Fruit fly (Drosophila melanogaster) whole organism, prepupa: ENCODE measurements around the gene pasi2.
A peak's percentile ranks its signal among the peaks of the same experiment; 100 is the strongest.

Experiments used
- CG10669 ChIP-seq: fragments of 200-800 bp; sonication (Bioruptor generic); optimal IDR thresholded peaks from 3 replicates; lab custom pipeline; 2018; ENCODE audit warnings: missing biosample characterization, mild to moderate bottlenecking, missing genetic modification characterization, moderate library complexity
- CG11294 ChIP-seq: fragments of 200-800 bp; sonication (Bioruptor generic); IDR thresholded peaks from 2 replicates; pipeline ENCODE4 v1.3.6; 2022; ENCODE audit warnings: missing biosample characterization, missing genetic modification characterization
- CG11762 ChIP-seq: fragments of 200-800 bp; sonication (Bioruptor generic); optimal IDR thresholded peaks from 3 replicates; lab custom pipeline; 2016; ENCODE audit warnings: missing biosample characterization, missing genetic modification characterization; ENCODE audit not compliant: insufficient read depth
- CG11902 ChIP-seq: fragments of 200-800 bp; sonication (Bioruptor generic); optimal IDR thresholded peaks from 3 replicates; lab custom pipeline; 2016; ENCODE audit warnings: missing biosample characterization, missing genetic modification characterization
- CG15336 ChIP-seq: fragments of 200-800 bp; sonication (Bioruptor generic); IDR thresholded peaks from 2 replicates; pipeline ENCODE4 v1.3.6; 2022; ENCODE audit warnings: missing biosample characterization, missing genetic modification characterization
- CG1621 ChIP-seq: fragments of 200-800 bp; sonication (Bioruptor generic); optimal IDR thresholded peaks from 3 replicates; lab custom pipeline; 2018; ENCODE audit warnings: missing biosample characterization, mild to moderate bottlenecking, missing genetic modification characterization
- CG16779 ChIP-seq: fragments of 200-800 bp; sonication (Bioruptor generic); optimal IDR thresholded peaks from 3 replicates; lab custom pipeline; 2017; ENCODE audit warnings: missing biosample characterization, mild to moderate bottlenecking, missing genetic modification characterization
- CG32006 ChIP-seq: fragments of 200-800 bp; sonication (Bioruptor generic); optimal IDR thresholded peaks from 3 replicates; lab custom pipeline; 2017; ENCODE audit warnings: missing biosample characterization, mild to moderate bottlenecking, missing genetic modification characterization
- CG3919 ChIP-seq: fragments of 200-800 bp; sonication (Bioruptor generic); optimal IDR thresholded peaks from 3 replicates; lab custom pipeline; 2016; ENCODE audit warnings: missing biosample characterization, missing genetic modification characterization
- CG4318 ChIP-seq: fragments of 200-800 bp; sonication (Bioruptor generic); optimal IDR thresholded peaks from 3 replicates; lab custom pipeline; 2017; ENCODE audit warnings: missing biosample characterization, mild to moderate bottlenecking, missing genetic modification characterization
- CG6163 ChIP-seq: fragments of 200-800 bp; sonication (Bioruptor generic); IDR thresholded peaks from 3 replicates; pipeline ENCODE4 v1.3.6; 2022; ENCODE audit warnings: missing biosample characterization, missing genetic modification characterization
- CG6276 ChIP-seq: fragments of 200-800 bp; sonication (Bioruptor generic); optimal IDR thresholded peaks from 2 replicates; lab custom pipeline; 2017; ENCODE audit warnings: missing biosample characterization, mild to moderate bottlenecking, missing genetic modification characterization
- CG6808 ChIP-seq: fragments of 200-800 bp; sonication (Bioruptor generic); optimal IDR thresholded peaks from 3 replicates; lab custom pipeline; 2017; ENCODE audit warnings: missing biosample characterization, missing genetic modification characterization, mild to moderate bottlenecking, moderate library complexity, missing genetic modification reagents
- CG6854 ChIP-seq: fragments of 200-800 bp; sonication (Bioruptor generic); optimal IDR thresholded peaks from 2 replicates; lab custom pipeline; 2017; ENCODE audit warnings: missing biosample characterization, mild to moderate bottlenecking, missing genetic modification characterization
- CG8119 ChIP-seq: fragments of 200-800 bp; sonication (Bioruptor generic); IDR thresholded peaks from 3 replicates; pipeline ENCODE4 v1.3.6; 2022; ENCODE audit warnings: missing biosample characterization, missing genetic modification characterization
- CG8319 ChIP-seq: fragments of 200-800 bp; sonication (Bioruptor generic); optimal IDR thresholded peaks from 3 replicates; lab custom pipeline; 2016; ENCODE audit warnings: missing biosample characterization, missing genetic modification characterization
- CG8632 ChIP-seq: fragments of 200-800 bp; sonication (Bioruptor generic); optimal IDR thresholded peaks from 3 replicates; lab custom pipeline; 2016; ENCODE audit warnings: missing biosample characterization, missing genetic modification characterization
- CG9139 ChIP-seq: fragments of 200-800 bp; sonication (Bioruptor generic); optimal IDR thresholded peaks from 3 replicates; lab custom pipeline; 2017; ENCODE audit warnings: missing biosample characterization, mild to moderate bottlenecking, missing genetic modification characterization
- Eip75B ChIP-seq: fragments of 200-800 bp; sonication (Bioruptor generic); optimal IDR thresholded peaks from 3 replicates; lab custom pipeline; 2016; ENCODE audit warnings: missing biosample characterization, missing genetic modification characterization
- Eip78C ChIP-seq: fragments of 200-800 bp; sonication (Bioruptor generic); peaks from one replicate; lab custom pipeline; 2016; ENCODE audit warnings: missing biosample characterization, missing genetic modification characterization
- Eip93F ChIP-seq: fragments of 200-800 bp; sonication (Bioruptor generic); optimal IDR thresholded peaks from 2 replicates; lab custom pipeline; 2016; ENCODE audit warnings: missing biosample characterization, mild to moderate bottlenecking, missing genetic modification characterization
- Ets96B ChIP-seq: fragments of 200-800 bp; optimal IDR thresholded peaks from 2 replicates; lab custom pipeline; 2019; ENCODE audit warnings: missing biosample characterization, mild to moderate bottlenecking, missing genetic modification characterization, moderate library complexity
- Gug ChIP-seq: fragments of 200-800 bp; sonication (Bioruptor generic); IDR thresholded peaks from 2 replicates; pipeline ENCODE4 v1.3.6; 2022; ENCODE audit warnings: missing biosample characterization, missing genetic modification characterization
- Hr39 ChIP-seq: fragments of 200-800 bp; sonication (Bioruptor generic); optimal IDR thresholded peaks from 2 replicates; lab custom pipeline; 2016; ENCODE audit warnings: missing biosample characterization, missing genetic modification characterization
- Hr4 ChIP-seq: fragments of 200-800 bp; sonication (Bioruptor generic); optimal IDR thresholded peaks from 3 replicates; lab custom pipeline; 2016; ENCODE audit warnings: missing biosample characterization, missing genetic modification characterization
- Lpt ChIP-seq: fragments of 200-800 bp; sonication (Bioruptor generic); optimal IDR thresholded peaks from 3 replicates; lab custom pipeline; 2016; ENCODE audit warnings: missing biosample characterization, missing genetic modification characterization
- Met ChIP-seq: fragments of 200-800 bp; sonication (Bioruptor generic); optimal IDR thresholded peaks from 3 replicates; lab custom pipeline; 2016; ENCODE audit warnings: missing biosample characterization, missing genetic modification characterization
- OdsH ChIP-seq: fragments of 200-800 bp; sonication (Bioruptor generic); optimal IDR thresholded peaks from 3 replicates; lab custom pipeline; 2016; ENCODE audit warnings: missing biosample characterization, missing genetic modification characterization
- Smox ChIP-seq: fragments of 200-800 bp; sonication (Bioruptor generic); optimal IDR thresholded peaks from 3 replicates; lab custom pipeline; 2016; ENCODE audit warnings: missing biosample characterization, missing genetic modification characterization
- Sox102F ChIP-seq: fragments of 200-800 bp; sonication (Bioruptor generic); optimal IDR thresholded peaks from 2 replicates; lab custom pipeline; 2016; ENCODE audit warnings: missing biosample characterization, mild to moderate bottlenecking, missing genetic modification characterization
- Sox14 ChIP-seq: fragments of 200-800 bp; sonication (Bioruptor generic); optimal IDR thresholded peaks from 3 replicates; lab custom pipeline; 2016; ENCODE audit warnings: missing biosample characterization, missing genetic modification characterization
- Sox15 ChIP-seq: fragments of 200-800 bp; sonication (Bioruptor generic); optimal IDR thresholded peaks from 3 replicates; lab custom pipeline; 2016; ENCODE audit warnings: missing biosample characterization, missing genetic modification characterization
- achi ChIP-seq: fragments of 200-800 bp; sonication (Bioruptor generic); optimal IDR thresholded peaks from 3 replicates; lab custom pipeline; 2016; ENCODE audit warnings: missing biosample characterization, missing genetic modification characterization
- cyc ChIP-seq: fragments of 200-800 bp; sonication (Bioruptor generic); optimal IDR thresholded peaks from 3 replicates; lab custom pipeline; 2016; ENCODE audit warnings: missing biosample characterization, missing genetic modification characterization
- dsx ChIP-seq: fragments of 200-800 bp; optimal IDR thresholded peaks from 3 replicates; lab custom pipeline; 2019; ENCODE audit warnings: missing biosample characterization, mild to moderate bottlenecking, missing genetic modification characterization, moderate library complexity; ENCODE audit not compliant: poor library complexity, severe bottlenecking
- eg ChIP-seq: fragments of 200-800 bp; sonication (Bioruptor generic); IDR thresholded peaks from 3 replicates; pipeline ENCODE4 v1.3.6; 2022; ENCODE audit warnings: missing biosample characterization, missing genetic modification characterization
- esn ChIP-seq: fragments of 200-800 bp; sonication (Bioruptor generic); optimal IDR thresholded peaks from 2 replicates; lab custom pipeline; 2016; ENCODE audit warnings: missing biosample characterization, mild to moderate bottlenecking, missing genetic modification characterization, moderate library complexity
- fd85E ChIP-seq: fragments of 200-800 bp; sonication (Bioruptor generic); optimal IDR thresholded peaks from 3 replicates; lab custom pipeline; 2016; ENCODE audit warnings: missing biosample characterization, missing genetic modification characterization
- lz ChIP-seq: fragments of 200-800 bp; sonication (Bioruptor generic); optimal IDR thresholded peaks from 3 replicates; lab custom pipeline; 2016; ENCODE audit warnings: missing biosample characterization, missing genetic modification characterization
- pdm3 ChIP-seq: fragments of 200-800 bp; sonication (Bioruptor generic); optimal IDR thresholded peaks from 3 replicates; lab custom pipeline; 2016; ENCODE audit warnings: missing biosample characterization, missing genetic modification characterization
- spab ChIP-seq: fragments of 200-800 bp; sonication (Bioruptor generic); optimal IDR thresholded peaks from 2 replicates; lab custom pipeline; 2017; ENCODE audit warnings: missing biosample characterization, mild to moderate bottlenecking, missing genetic modification characterization, missing genetic modification reagents
- ss ChIP-seq, 2 experiments: fragments of 200-800 bp; sonication (Bioruptor generic); optimal IDR thresholded peaks; 2 replicates in 1 of 2; 3 replicates in 1 of 2; lab custom pipeline; 2017 to 2018; ENCODE audit warnings: mild to moderate bottlenecking in 2 of 2, missing biosample characterization in 2 of 2, missing genetic modification characterization in 2 of 2, moderate library complexity in 1 of 2
- svp ChIP-seq: fragments of 200-800 bp; sonication (Bioruptor generic); peaks from one replicate; lab custom pipeline; 2016; ENCODE audit warnings: missing biosample characterization, missing genetic modification characterization
- topi ChIP-seq: fragments of 200-800 bp; sonication (Bioruptor generic); optimal IDR thresholded peaks from 3 replicates; lab custom pipeline; 2016; ENCODE audit warnings: missing biosample characterization, missing genetic modification characterization
- vri ChIP-seq: fragments of 200-800 bp; sonication (Bioruptor generic); optimal IDR thresholded peaks from 3 replicates; lab custom pipeline; 2016; ENCODE audit warnings: missing biosample characterization, mild to moderate bottlenecking, missing genetic modification characterization

Gene pasi2

DNA sequence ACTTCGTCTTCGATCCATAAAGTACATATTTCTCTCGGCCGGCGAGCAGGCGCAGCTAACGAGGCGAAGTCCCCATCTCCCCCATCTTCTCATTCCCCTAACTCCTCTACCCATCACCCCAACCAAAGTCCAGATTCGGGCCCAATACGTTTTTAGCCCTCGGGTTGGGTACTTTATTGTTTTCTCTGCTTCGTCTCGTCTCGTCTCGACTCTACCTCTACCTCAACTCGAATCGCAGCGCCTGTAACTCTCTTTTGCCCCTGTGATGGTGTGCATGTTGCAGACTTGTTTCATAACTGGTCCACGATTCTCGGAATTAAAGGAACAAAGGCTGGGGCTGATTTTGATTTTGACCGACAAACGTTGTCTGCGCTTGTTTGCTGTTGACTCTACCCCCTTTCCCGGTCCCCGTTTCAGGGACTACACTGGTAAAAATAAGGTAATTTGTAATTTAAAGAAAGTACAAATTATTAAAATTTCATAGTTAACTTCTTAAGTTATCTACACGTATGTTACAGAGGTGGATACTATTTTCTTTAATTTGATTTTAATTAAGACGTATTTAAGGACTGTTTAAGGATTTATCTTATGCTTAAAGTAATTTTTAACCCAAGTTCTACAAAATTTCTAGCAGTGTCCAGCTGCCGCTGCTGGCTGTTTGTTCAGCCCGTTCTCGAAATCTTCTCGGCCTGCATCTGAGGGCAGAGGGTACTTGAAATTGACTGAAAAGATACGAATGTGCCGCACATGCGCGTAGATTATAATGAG is 43.9 kb downstream of the pasi2 start (continued):
- TF ChIP-seq Met (GFP tag; lab: Kevin White, UChicago) (peak; percentile 91), fd85E (GFP tag; lab: Kevin White, UChicago) (no peak), pdm3 (GFP tag; lab: Kevin White, UChicago) (peak; percentile 81), Sox102F (GFP tag; lab: Kevin White, UChicago) (peak; percentile 91), CG8319 (peak; percentile 64), svp (GFP tag; lab: Kevin White, UChicago) (peak; percentile 93), OdsH (GFP tag; lab: Kevin White, UChicago) (peak; percentile 71), Smox (GFP tag; lab: Kevin White, UChicago) (peak; percentile 88), CG1621 (peak; percentile 75), CG11902 (GFP tag; lab: Kevin White, UChicago) (peak; percentile 66), Sox15 (GFP tag; lab: Kevin White, UChicago) (peak; percentile 71), esn (GFP tag; lab: Kevin White, UChicago) (peak; percentile 95), CG6276 (peak; percentile 23), Hr39 (GFP tag; lab: Kevin White, UChicago) (peak; percentile 76), Eip75B (GFP tag; lab: Kevin White, UChicago) (peak; percentile 89), Eip93F (peak; percentile 78)
- TF ChIP-seq, all 60 proteins: peak for 57

DNA sequence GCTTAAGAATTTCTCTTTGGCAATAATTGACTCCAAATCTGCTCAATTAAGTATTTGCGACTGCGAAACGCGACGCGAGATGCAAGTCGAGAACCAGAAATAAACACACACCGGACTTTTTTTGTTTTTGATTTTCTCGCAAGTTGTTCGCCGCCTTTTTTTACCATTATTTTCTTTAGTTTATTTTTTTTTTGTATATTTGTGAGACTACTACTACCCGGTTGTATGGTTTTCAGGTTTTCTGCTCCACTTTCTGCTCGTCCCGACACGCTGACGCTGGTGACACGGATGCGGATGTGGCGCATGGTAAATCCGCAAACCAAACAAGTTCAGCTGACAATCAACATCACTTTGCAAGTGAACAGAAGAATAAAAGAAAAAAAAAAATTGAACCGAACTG is 46.0 kb downstream of the pasi2 start:
- TF ChIP-seq CG6163 (peak; percentile 51; the same call in 2 of the 3 replicates), CG6854 (GFP tag; lab: Kevin White, UChicago) (peak; percentile 29), CG6276 (peak; percentile 38), CG8119 (GFP tag; lab: Robert Waterston, UW) (peak; percentile 52; the same call in 2 of the 3 replicates), Hr4 (GFP tag; lab: Kevin White, UChicago) (no peak), spab (GFP tag; lab: Kevin White, UChicago) (peak; percentile 39), Eip78C (peak; percentile 75), vri (no peak), CG15336 (GFP tag; lab: Robert Waterston, UW) (0 out of 2 replicates have a peak, but pooled peaks have one; percentile 13), CG9139 (GFP tag; lab: Kevin White, UChicago) (peak; percentile 75), svp (GFP tag; lab: Kevin White, UChicago) (no peak), CG16779 (peak; percentile 2), CG6808 (peak; percentile 71), CG10669 (GFP tag; lab: Kevin White, UChicago) (peak; percentile 12), ss (GFP tag; optimal IDR thresholded peaks at IDR 0.05; lab: Kevin White, UChicago) (peak; percentile 78 to 80), Smox (GFP tag; lab: Kevin White, UChicago) (no peak), CG1621 (peak; percentile 20), CG3919 (GFP tag; lab: Kevin White, UChicago) (peak; percentile 11), dsx (GFP tag; lab: Kevin White, UChicago) (peak; percentile 37)

- TF ChIP-seq CG8119 (GFP tag; lab: Robert Waterston, UW), result peak; percentile 59
- TF ChIP-seq Lpt, result no peak
- TF ChIP-seq CG11762 (GFP tag; lab: Kevin White, UChicago), result no peak
- no peak for TF ChIP-seq spab (GFP tag; lab: Kevin White, UChicago)
- no peak for TF ChIP-seq cyc (GFP tag; lab: Kevin White, UChicago)
- no peak for TF ChIP-seq fd85E (GFP tag; lab: Kevin White, UChicago)
- no peak for TF ChIP-seq CG8632
- peak; percentile 51 for TF ChIP-seq Hr4 (GFP tag; lab: Kevin White, UChicago)
- TF ChIP-seq CG3919 (GFP tag; lab: Kevin White, UChicago), result no peak
- peak; percentile 50 for TF ChIP-seq CG32006 (GFP tag; lab: Kevin White, UChicago)
- TF ChIP-seq esn (GFP tag; lab: Kevin White, UChicago), result no peak
- no peak for TF ChIP-seq CG9139 (GFP tag; lab: Kevin White, UChicago)
- no peak for TF ChIP-seq topi (GFP tag; lab: Kevin White, UChicago)
- TF ChIP-seq Sox14 (GFP tag; lab: Kevin White, UChicago), result no peak
- peak; percentile 12 for TF ChIP-seq achi
- TF ChIP-seq CG6854 (GFP tag; lab: Kevin White, UChicago), result no peak
- TF ChIP-seq eg (GFP tag; lab: Robert Waterston, UW), result peak; percentile 58; the same call in 1 of the 3 replicates
- peak; percentile 53; the same call in 2 of the 3 replicates for TF ChIP-seq CG6163
- no peak for TF ChIP-seq CG11902 (GFP tag; lab: Kevin White, UChicago)
- TF ChIP-seq CG4318 (GFP tag; lab: Kevin White, UChicago), result no peak
- no peak for TF ChIP-seq CG6808
- TF ChIP-seq Ets96B (tag; lab: Kevin White, UChicago), result no peak
- TF ChIP-seq lz (GFP tag; lab: Kevin White, UChicago), result no peak
- peak; percentile 55 for TF ChIP-seq CG15336 (GFP tag; lab: Robert Waterston, UW)
- no peak for TF ChIP-seq CG11294 (GFP tag; lab: Robert Waterston, UW)
- TF ChIP-seq Gug (GFP tag; lab: Robert Waterston, UW), result 0 out of 2 replicates have a peak, but pooled peaks have one; percentile 30
- no peak for TF ChIP-seq Smox (GFP tag; lab: Kevin White, UChicago)
Measured at dm6 chr3R:9385987-9386386, 51.0 kb downstream of the pasi2 start.
